Worm (Caenorhabditis elegans) whole organism, L4/young adult: ENCODE results near the gene T02B11.4.

Source experiments
- W03F9.2 ChIP-seq: fragments of 150-350 bp; optimal IDR thresholded peaks from 2 replicates; lab custom pipeline; 2014; ENCODE audit warnings: missing biosample characterization, missing genetic modification characterization
- dao-5 ChIP-seq: sonication (generic microtip); optimal IDR thresholded peaks from 2 replicates; lab custom pipeline; 2016; ENCODE audit warnings: missing genotype, missing genetic modification characterization, moderate library complexity, missing compliant biosample characterization
- him-1 ChIP-seq: sonication (generic microtip); optimal IDR thresholded peaks from 2 replicates; lab custom pipeline; 2016; ENCODE audit warnings: missing genotype, missing genetic modification reagents, missing genetic modification characterization, missing compliant biosample characterization

DNA sequence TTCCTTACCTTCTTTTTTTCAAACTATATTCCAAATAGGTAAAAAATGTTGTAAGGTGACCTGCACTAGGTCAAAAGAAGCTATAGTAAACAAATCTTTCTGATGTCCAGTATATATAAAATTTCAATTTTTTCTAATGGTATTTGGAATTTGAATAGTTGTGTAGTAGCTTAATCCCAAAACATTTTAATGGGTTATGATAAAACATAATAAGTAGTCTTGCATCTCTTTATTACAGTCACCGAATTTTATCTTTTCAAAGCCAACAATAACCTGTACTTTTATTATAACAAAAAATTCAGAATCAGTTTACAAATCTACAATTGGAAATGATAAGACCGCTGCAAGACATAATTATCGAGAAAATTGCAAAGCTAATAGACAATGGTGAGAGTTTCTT is 46.6 kb upstream of the T02B11.4 start, which contains the start of gene H24K24.2:
- TF ChIP-seq him-1 (no peak), dao-5 (no peak), W03F9.2 (no peak)
